Fruit fly (Drosophila melanogaster) whole organism: ENCODE data around the gene CG43084.

Experiments used
- CG8478 ChIP-seq: fragments of >200 bp; optimal IDR thresholded peaks from 2 replicates; lab custom pipeline; 2018; ENCODE audit warnings: inconsistent platforms
- Dll ChIP-seq: fragments of >200 bp; optimal IDR thresholded peaks from 2 replicates; lab custom pipeline; 2017
- EcR ChIP-seq, 2 experiments: fragments of >200 bp; optimal IDR thresholded peaks; 2 replicates each; lab custom pipeline; 2017; ENCODE audit warnings: missing biosample characterization in 2 of 2, missing genetic modification characterization in 2 of 2, missing genetic modification reagents in 2 of 2
- pan ChIP-seq: fragments of >200 bp; optimal IDR thresholded peaks from 2 replicates; lab custom pipeline; 2017
- psq ChIP-seq: fragments of >200 bp; optimal IDR thresholded peaks from 2 replicates; lab custom pipeline; 2017
- usp ChIP-seq: fragments of >200 bp; optimal IDR thresholded peaks from 2 replicates; lab custom pipeline; 2017; ENCODE audit warnings: missing biosample characterization, missing genetic modification characterization, mixed read lengths

CG43084 gene

DNA sequence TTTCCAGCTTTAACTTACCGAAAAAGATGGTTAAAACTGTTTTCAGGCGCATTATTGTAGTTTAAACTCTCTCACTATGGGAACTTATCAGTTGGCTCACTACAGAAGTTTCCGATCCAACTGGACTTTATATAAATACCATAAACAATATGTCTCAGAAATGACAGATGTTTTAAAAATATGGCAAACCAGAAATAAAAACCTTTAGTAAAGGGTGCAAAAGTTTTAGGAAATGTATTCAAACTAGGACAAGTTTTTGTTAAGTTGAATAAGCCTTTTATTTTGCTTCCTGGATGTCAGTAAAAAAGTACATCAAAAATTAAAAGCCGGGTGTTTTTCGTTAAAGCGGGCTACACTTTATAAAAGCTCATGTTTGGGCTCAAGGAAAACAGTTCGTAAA lies 1.1 kb upstream of the CG43084 start, which contains the start of the genes Eig71Ea and Eig71Eb:
TSS of gene Eig71Ea (minus strand) at position 101 of the 400 bp plus-strand sequence.
TSS of gene Eig71Eb (plus strand) at position 376 of the 400 bp plus-strand sequence.
- no peak for TF ChIP-seq pan
- no peak for TF ChIP-seq psq (lab: Kevin White, UChicago)
- TF ChIP-seq EcR (GFP tag; optimal IDR thresholded peaks at IDR 0.05; lab: Kevin White, UChicago): no peak
- no peak for TF ChIP-seq usp (GFP tag; lab: Kevin White, UChicago)
- no peak for TF ChIP-seq CG8478 (lab: Kevin White, UChicago)
- no peak for TF ChIP-seq Dll (lab: Kevin White, UChicago)

DNA sequence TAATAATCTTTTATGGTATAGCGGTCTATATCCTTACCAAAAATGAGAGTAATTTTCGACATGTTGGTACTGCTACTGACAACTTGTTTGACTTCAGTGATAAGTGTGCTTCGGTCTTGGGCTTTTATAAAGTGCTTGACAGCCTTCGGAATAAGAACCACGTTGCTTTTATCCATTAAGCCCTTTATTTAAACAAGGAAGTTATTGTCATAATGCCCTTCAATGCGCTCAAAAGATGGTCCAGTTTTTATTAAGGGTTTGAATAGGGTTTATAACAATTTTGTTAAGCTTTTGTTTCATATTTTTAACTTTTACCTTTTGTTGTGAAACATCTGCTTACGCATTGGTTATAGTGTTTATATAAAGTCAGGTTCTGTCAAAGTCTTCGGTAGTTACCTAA lies 1.5 kb downstream of the CG43084 start, which contains the start of the genes Eig71Ec and Eig71Ed:
TSS of gene Eig71Ec (minus strand) at position 101 of the 400 bp plus-strand sequence.
TSS of gene Eig71Ed (plus strand) at position 384 of the 400 bp plus-strand sequence.
- TF ChIP-seq usp (GFP tag; lab: Kevin White, UChicago) (no peak), CG8478 (lab: Kevin White, UChicago) (no peak), Dll (lab: Kevin White, UChicago) (no peak)

DNA sequence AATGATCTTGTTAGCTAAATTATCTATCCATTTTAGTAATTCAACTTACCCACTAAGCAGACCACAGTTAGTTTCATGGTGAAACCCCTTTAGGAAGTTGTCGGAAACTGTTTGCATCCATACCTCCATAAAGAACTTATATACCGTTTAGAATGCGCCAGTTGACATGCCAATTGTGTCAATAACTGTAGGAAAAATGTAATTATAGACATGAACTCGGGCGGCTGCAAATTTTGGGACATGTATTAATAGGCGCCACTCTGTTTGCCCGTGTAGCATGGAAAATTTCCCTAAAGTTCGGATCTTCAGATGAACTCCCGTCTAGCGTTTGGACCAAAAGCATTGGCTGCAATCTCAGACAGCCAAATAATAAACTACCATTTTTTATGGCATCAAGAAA lies 5.3 kb downstream of the CG43084 start, which contains the start of gene Eig71Ee:
TSS of gene Eig71Ee (minus strand) at position 101 of the 400 bp plus-strand sequence.
- TF ChIP-seq CG8478 (lab: Kevin White, UChicago): no peak
- TF ChIP-seq pan: no peak
- TF ChIP-seq usp (GFP tag; lab: Kevin White, UChicago): no peak
- no peak for TF ChIP-seq EcR (GFP tag; optimal IDR thresholded peaks at IDR 0.05; lab: Kevin White, UChicago)
- TF ChIP-seq psq (lab: Kevin White, UChicago): no peak
- no peak for TF ChIP-seq Dll (lab: Kevin White, UChicago)

DNA sequence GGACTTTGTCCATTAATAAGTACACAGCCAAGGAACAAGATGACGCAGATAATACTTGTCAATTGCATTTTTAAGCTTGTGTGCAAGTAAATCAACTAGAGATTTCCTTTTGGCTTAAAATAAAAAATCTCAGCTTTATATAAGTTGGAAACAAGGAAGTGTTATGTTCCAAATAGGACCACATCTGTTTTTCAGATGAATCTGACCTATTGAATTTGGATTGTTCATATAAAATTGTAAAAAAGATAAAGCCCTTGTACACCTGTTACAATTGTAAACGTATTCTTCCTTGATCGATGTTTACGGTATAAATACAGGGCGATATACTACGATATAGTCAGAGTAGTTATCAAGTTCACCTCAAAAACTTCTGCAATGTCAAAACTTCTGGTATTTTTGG lies 6.6 kb downstream of the CG43084 start, which contains the start of the genes Eig71Ef and Eig71Eg:
TSS of gene Eig71Ef (minus strand) at position 101 of the 400 bp plus-strand sequence.
TSS of gene Eig71Eg (plus strand) at position 339 of the 400 bp plus-strand sequence.
- TF ChIP-seq psq (lab: Kevin White, UChicago) (no peak), usp (GFP tag; lab: Kevin White, UChicago) (no peak), Dll (lab: Kevin White, UChicago) (no peak), EcR (GFP tag; optimal IDR thresholded peaks at IDR 0.05; lab: Kevin White, UChicago) (no peak), CG8478 (lab: Kevin White, UChicago) (no peak), pan (no peak)

DNA sequence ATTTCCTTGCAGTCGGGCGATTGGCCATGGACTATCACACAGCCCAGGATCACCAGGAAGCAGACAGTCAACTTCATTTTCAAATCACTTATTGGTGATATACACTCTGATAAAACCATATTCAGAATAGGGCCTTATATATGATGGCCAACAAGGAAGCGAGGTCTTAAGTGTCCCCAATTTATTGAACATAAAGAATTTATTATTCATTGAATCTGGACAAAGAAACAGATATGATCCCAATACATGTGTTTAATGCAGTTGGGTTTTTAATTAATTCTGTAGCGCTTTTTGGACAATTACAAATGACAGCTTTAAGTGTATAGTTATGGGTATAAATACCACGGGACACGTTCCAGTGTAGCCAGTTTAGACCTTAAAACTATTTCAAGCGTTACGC lies 8.7 kb downstream of the CG43084 start, which contains the start of the genes Eig71Eh and Eig71Ei:
TSS of gene Eig71Eh (minus strand) at position 101 of the 400 bp plus-strand sequence.
TSS of gene Eig71Ei (plus strand) at position 367 of the 400 bp plus-strand sequence.
- TF ChIP-seq psq (lab: Kevin White, UChicago) (no peak), EcR (GFP tag; optimal IDR thresholded peaks at IDR 0.05; lab: Kevin White, UChicago) (no peak), usp (GFP tag; lab: Kevin White, UChicago) (no peak), CG8478 (lab: Kevin White, UChicago) (no peak), pan (no peak), Dll (lab: Kevin White, UChicago) (no peak)

DNA sequence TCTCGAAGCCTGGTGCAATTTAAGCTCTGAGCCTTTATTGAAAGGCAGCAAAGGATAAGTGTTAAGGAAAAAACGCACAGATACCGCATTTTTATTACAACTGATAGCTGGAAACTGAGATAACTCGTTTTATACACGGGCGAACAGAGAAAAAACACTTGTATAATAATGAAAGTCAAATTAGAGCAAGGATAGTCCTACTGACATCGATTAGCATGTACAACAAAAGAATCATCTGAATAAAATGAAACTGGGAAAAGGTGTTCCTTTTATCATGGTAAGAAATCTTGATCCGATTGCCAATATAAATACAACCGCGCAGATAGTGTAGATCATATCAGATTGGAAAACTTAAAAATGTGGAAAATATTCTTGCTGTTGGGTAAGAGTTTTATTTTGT lies 10.3 kb downstream of the CG43084 start, which contains the start of the genes Eig71Ej and Eig71Ek:
TSS of gene Eig71Ej (minus strand) at position 101 of the 400 bp plus-strand sequence.
TSS of gene Eig71Ek (plus strand) at position 334 of the 400 bp plus-strand sequence.
- TF ChIP-seq EcR (GFP tag; optimal IDR thresholded peaks at IDR 0.05; lab: Kevin White, UChicago) (no peak), Dll (lab: Kevin White, UChicago) (no peak), psq (lab: Kevin White, UChicago) (no peak), usp (GFP tag; lab: Kevin White, UChicago) (no peak), pan (no peak), CG8478 (lab: Kevin White, UChicago) (no peak)

DNA sequence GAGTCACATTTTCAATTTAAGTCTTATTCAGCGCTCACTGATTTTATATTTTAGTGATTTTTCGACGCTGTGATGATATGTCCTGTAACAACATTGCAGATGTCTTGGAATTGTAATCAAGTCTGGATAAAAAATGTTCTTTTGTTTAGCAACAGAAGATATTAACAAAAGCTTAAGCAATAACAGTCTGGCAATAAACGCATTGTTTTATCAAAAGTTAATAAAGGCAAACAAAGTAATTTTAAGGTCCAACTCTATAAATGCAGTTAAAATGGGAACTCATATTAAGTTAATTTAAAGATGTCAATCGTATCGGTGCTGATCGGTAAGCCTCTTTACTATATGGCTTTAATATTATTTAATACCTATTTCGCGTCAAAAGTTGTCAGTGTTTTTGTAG lies 10.9 kb downstream of the CG43084 start, which contains the start of gene CG43082:
TSS of gene CG43082 (plus strand) at position 301 of the 400 bp plus-strand sequence.
- TF ChIP-seq Dll (lab: Kevin White, UChicago) (no peak), pan (no peak), psq (lab: Kevin White, UChicago) (no peak), CG8478 (lab: Kevin White, UChicago) (no peak), usp (GFP tag; lab: Kevin White, UChicago) (no peak), EcR (GFP tag; optimal IDR thresholded peaks at IDR 0.05; lab: Kevin White, UChicago) (no peak)

DNA sequence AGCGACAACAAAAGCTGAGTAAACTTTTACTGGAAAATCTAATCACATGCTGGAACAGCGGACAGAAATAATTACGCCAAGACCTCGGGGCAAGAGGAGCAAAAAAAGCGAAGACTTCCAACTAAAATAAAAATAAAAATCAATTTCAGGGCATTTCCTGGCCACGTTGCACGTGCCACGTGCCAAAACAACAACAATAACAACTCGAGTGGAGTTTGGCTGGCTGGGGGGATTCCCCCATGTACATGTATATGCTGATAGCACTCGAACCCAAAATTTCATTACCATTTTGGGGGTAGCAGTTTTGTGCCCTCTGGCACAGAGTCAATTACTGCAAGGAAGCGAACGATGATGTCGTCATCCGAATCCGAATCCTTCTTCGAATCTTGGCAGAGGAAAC lies 11.9 kb downstream of the CG43084 start:
- no peak for TF ChIP-seq usp (GFP tag; lab: Kevin White, UChicago)
- TF ChIP-seq pan: no peak
- no peak for TF ChIP-seq psq (lab: Kevin White, UChicago)
- no peak for TF ChIP-seq Dll (lab: Kevin White, UChicago)
- TF ChIP-seq EcR (GFP tag; optimal IDR thresholded peaks at IDR 0.05; lab: Kevin White, UChicago): no peak
- TF ChIP-seq CG8478 (lab: Kevin White, UChicago): no peak

DNA sequence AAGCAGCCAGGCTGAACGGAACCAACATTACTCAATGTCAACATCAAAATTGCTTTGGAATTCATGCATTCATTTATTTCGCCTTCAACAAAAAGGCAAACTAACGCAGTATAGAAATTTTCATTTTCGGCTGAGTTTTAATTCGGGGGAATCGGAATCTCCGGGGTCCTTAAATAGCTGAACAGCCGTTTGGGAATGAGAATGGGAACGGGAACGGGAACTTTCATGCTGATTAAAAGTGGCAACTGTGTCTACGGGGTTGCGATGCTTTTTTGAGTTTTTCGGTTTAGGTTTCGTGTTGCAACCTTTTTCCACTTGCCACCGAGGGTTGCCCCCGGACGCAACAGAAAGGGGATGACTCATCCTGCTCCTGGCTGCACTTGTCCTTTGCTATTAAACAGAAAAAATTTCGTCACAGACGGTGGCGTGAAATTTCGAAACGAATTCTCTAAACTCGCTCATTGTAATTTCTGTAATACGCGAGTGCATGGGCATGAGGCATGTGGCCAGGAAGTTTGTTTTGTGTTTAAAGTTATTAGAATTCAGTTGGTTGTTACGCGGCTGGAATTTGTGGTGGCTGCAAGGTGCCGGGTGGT lies 13.6 kb downstream of the CG43084 start:
- TF ChIP-seq CG8478 (lab: Kevin White, UChicago) (no peak), usp (GFP tag; lab: Kevin White, UChicago) (no peak), psq (lab: Kevin White, UChicago) (no peak), pan (no peak), EcR (GFP tag; optimal IDR thresholded peaks at IDR 0.05; lab: Kevin White, UChicago) (no peak), Dll (lab: Kevin White, UChicago) (no peak)

DNA sequence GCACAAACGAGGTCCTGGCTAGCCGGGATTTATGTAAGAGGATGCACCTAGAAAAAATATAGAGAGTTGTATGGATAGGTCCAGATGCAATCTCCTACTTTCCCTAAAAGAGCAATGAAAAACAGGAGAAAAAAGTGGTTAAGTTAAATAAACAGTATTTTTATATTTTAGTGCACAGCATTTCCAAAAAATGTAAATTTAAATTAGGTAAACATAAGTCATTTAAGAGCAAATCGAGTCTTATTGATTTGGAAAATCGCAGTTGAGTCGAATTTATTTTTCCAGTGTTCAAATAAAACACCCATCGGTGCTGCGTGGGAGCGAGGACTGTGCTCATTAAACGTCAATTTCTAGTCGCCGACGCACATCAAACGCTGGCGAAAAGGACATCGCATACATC lies 15.1 kb downstream of the CG43084 start:
- TF ChIP-seq Dll (lab: Kevin White, UChicago) (no peak), EcR (GFP tag; optimal IDR thresholded peaks at IDR 0.05; lab: Kevin White, UChicago) (no peak), usp (GFP tag; lab: Kevin White, UChicago) (no peak), pan (no peak), CG8478 (lab: Kevin White, UChicago) (no peak), psq (lab: Kevin White, UChicago) (no peak)

DNA sequence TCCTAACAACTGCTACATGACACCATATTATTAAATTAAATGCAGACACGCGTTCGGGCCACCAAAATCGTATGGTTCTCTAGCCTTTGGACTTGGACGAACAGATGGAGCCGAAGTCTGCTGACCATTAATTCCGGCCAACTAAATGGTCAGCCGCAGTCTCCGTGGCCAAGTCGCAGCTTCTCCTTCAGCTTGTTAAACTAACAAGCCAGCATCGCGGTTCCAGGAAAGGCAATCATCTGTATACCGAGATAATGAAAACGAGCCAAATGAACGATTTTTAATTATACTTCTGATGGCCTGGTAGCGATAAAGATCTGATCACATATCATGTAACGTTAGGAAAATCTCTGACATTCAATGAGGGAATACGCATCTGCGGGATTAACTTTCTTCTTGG lies 19.3 kb downstream of the CG43084 start:
- TF ChIP-seq EcR (GFP tag; optimal IDR thresholded peaks at IDR 0.05; lab: Kevin White, UChicago) (no peak), psq (lab: Kevin White, UChicago) (no peak), pan (no peak), CG8478 (lab: Kevin White, UChicago) (no peak), usp (GFP tag; lab: Kevin White, UChicago) (no peak), Dll (lab: Kevin White, UChicago) (no peak)
